Worm (Caenorhabditis elegans) whole organism, L4 larva: ENCODE data around the gene sma-10.
A peak's percentile ranks its signal among the peaks of the same experiment; 100 is the strongest.

Experiments
- F10B5.3 ChIP-seq: sonication (generic microtip); optimal IDR thresholded peaks from 2 replicates; lab custom pipeline; 2016; ENCODE audit warnings: mild to moderate bottlenecking, missing genetic modification characterization, missing compliant biosample characterization
- F26F4.8 ChIP-seq: fragments of 200-800 bp; sonication (Bioruptor generic); conservative IDR thresholded peaks from 2 replicates; pipeline ENCODE4 v1.3.6; 2022; ENCODE audit warnings: missing genetic modification characterization, missing compliant biosample characterization
- R02D3.7 ChIP-seq: fragments of 150-350 bp; sonication (generic microtip); optimal IDR thresholded peaks from 3 replicates; lab custom pipeline; 2014; ENCODE audit warnings: missing biosample characterization, missing genetic modification characterization
- T20F7.1 ChIP-seq: fragments of 200-800 bp; sonication (Bioruptor generic); optimal IDR thresholded peaks from 2 replicates; lab custom pipeline; 2018; ENCODE audit warnings: mild to moderate bottlenecking, missing genetic modification characterization, missing compliant biosample characterization
- Y48G9A.11 ChIP-seq: fragments of 200-800 bp; sonication (Bioruptor generic); IDR thresholded peaks from 2 replicates; pipeline ENCODE4 v1.3.6; 2022; ENCODE audit warnings: missing genetic modification reagents, missing genetic modification characterization, missing compliant biosample characterization
- Y5F2A.4 ChIP-seq: fragments of 200-800 bp; sonication (Bioruptor generic); optimal IDR thresholded peaks from 2 replicates; lab custom pipeline; 2018; ENCODE audit warnings: mild to moderate bottlenecking, missing genetic modification characterization, missing compliant biosample characterization
- Y75B8A.6 ChIP-seq: fragments of 200-800 bp; sonication (Bioruptor generic); IDR thresholded peaks from 2 replicates; pipeline ENCODE4 v1.3.6; 2022; ENCODE audit warnings: missing genetic modification reagents, missing genetic modification characterization, missing compliant biosample characterization
- aha-1 ChIP-seq: fragments of 150-350 bp; peaks from one replicate; lab custom pipeline; 2014; ENCODE audit warnings: missing biosample characterization, missing genetic modification characterization
- aly-2 ChIP-seq: sonication (generic microtip); optimal IDR thresholded peaks from 2 replicates; lab custom pipeline; 2018; ENCODE audit warnings: missing biosample characterization, missing genetic modification characterization
- ceh-20 ChIP-seq: fragments of 200-800 bp; sonication (Bioruptor generic); IDR thresholded peaks from 2 replicates; pipeline ENCODE4 v1.3.6; 2022; ENCODE audit warnings: missing genetic modification reagents, missing genetic modification characterization, missing compliant biosample characterization
- ceh-44 ChIP-seq: fragments of 200-800 bp; sonication (Bioruptor generic); IDR thresholded peaks from 2 replicates; pipeline ENCODE4 v1.3.6; 2022; ENCODE audit warnings: missing genetic modification reagents, missing genetic modification characterization, missing compliant biosample characterization
- cey-2 ChIP-seq: sonication (generic microtip); optimal IDR thresholded peaks from 3 replicates; lab custom pipeline; 2017; ENCODE audit warnings: missing genetic modification characterization, mild to moderate bottlenecking, missing compliant biosample characterization, antibody characterized with exemption, borderline replicate concordance; ENCODE audit not compliant: insufficient read depth
- dmd-6 ChIP-seq: fragments of 200-800 bp; sonication (Bioruptor generic); IDR thresholded peaks from 2 replicates; pipeline ENCODE4 v1.3.6; 2022; ENCODE audit warnings: missing genetic modification reagents, missing genetic modification characterization, missing compliant biosample characterization
- dve-1 ChIP-seq: sonication (generic microtip); optimal IDR thresholded peaks from 2 replicates; lab custom pipeline; 2017; ENCODE audit warnings: antibody characterized with exemption, mild to moderate bottlenecking, missing genetic modification characterization, missing compliant biosample characterization; ENCODE audit not compliant: insufficient read depth
- egl-43 ChIP-seq: fragments of 200-800 bp; sonication (Bioruptor generic); IDR thresholded peaks from 2 replicates; pipeline ENCODE4 v1.3.6; 2022; ENCODE audit warnings: missing genetic modification reagents, missing genetic modification characterization, missing compliant biosample characterization
- hlh-11 ChIP-seq: fragments of 200-800 bp; sonication (Bioruptor generic); optimal IDR thresholded peaks from 2 replicates; lab custom pipeline; 2018; ENCODE audit warnings: mild to moderate bottlenecking, missing genetic modification characterization, missing compliant biosample characterization
- hmg-1.1 ChIP-seq: fragments of 200-800 bp; sonication (Bioruptor generic); IDR thresholded peaks from 2 replicates; pipeline ENCODE4 v1.3.6; 2022; ENCODE audit warnings: missing genetic modification reagents, missing genetic modification characterization, missing compliant biosample characterization
- lim-7 ChIP-seq: fragments of 200-800 bp; sonication (Bioruptor generic); IDR thresholded peaks from 2 replicates; pipeline ENCODE4 v1.3.6; 2022; ENCODE audit warnings: missing genetic modification characterization, missing compliant biosample characterization
- lin-1 ChIP-seq: fragments of 200-800 bp; sonication (Bioruptor generic); IDR thresholded peaks from 2 replicates; pipeline ENCODE4 v1.3.6; 2022; ENCODE audit warnings: missing genetic modification reagents, missing genetic modification characterization, missing compliant biosample characterization
- lin-13 ChIP-seq: fragments of 150-350 bp; optimal IDR thresholded peaks from 2 replicates; lab custom pipeline; 2014; ENCODE audit warnings: missing biosample characterization, missing genetic modification reagents, missing genetic modification characterization
- lin-15B ChIP-seq: fragments of 150-350 bp; sonication (generic microtip); optimal IDR thresholded peaks from 3 replicates; lab custom pipeline; 2014; ENCODE audit warnings: missing biosample characterization, missing genetic modification characterization
- lin-29 ChIP-seq: fragments of 200-800 bp; sonication (Bioruptor generic); IDR thresholded peaks from 2 replicates; pipeline ENCODE4 v1.3.6; 2022; ENCODE audit warnings: missing genetic modification reagents, missing genetic modification characterization, missing compliant biosample characterization
- lin-38 ChIP-seq: fragments of 200-800 bp; sonication (Bioruptor generic); IDR thresholded peaks from 2 replicates; pipeline ENCODE4 v1.3.6; 2022; ENCODE audit warnings: missing genetic modification reagents, missing genetic modification characterization, missing compliant biosample characterization
- mdl-1 ChIP-seq, 2 experiments: fragments of 150-350 bp in 1 of 2; sonication (generic microtip) in 1 of 2; optimal IDR thresholded peaks; 2 replicates each; lab custom pipeline; 2014 to 2017; ENCODE audit warnings: missing biosample characterization in 2 of 2, missing genetic modification characterization in 2 of 2
- mes-2 ChIP-seq: sonication (generic microtip); optimal IDR thresholded peaks from 2 replicates; lab custom pipeline; 2016; ENCODE audit warnings: missing genotype, mild to moderate bottlenecking, missing genetic modification characterization, missing compliant biosample characterization; ENCODE audit not compliant: poor library complexity, severe bottlenecking
- mxl-2 ChIP-seq: fragments of 200-800 bp; sonication (Bioruptor generic); conservative IDR thresholded peaks from 2 replicates; pipeline ENCODE4 v1.3.6; 2022; ENCODE audit warnings: missing genetic modification reagents, missing genetic modification characterization, missing compliant biosample characterization
- mxl-3 ChIP-seq: fragments of 200-800 bp; sonication (Bioruptor generic); optimal IDR thresholded peaks from 2 replicates; lab custom pipeline; 2018; ENCODE audit warnings: mild to moderate bottlenecking, missing genetic modification characterization, missing compliant biosample characterization
- nhr-10 ChIP-seq: fragments of 150-350 bp; optimal IDR thresholded peaks from 2 replicates; lab custom pipeline; 2014; ENCODE audit warnings: missing biosample characterization, missing genetic modification characterization
- nhr-102 ChIP-seq: sonication (generic microtip); optimal IDR thresholded peaks from 2 replicates; lab custom pipeline; 2016; ENCODE audit warnings: mild to moderate bottlenecking, missing genetic modification characterization, moderate library complexity, missing compliant biosample characterization
- nhr-11 ChIP-seq: fragments of 150-350 bp; optimal IDR thresholded peaks from 2 replicates; lab custom pipeline; 2014; ENCODE audit warnings: missing biosample characterization, missing genetic modification characterization
- nhr-237 ChIP-seq: sonication (generic microtip); optimal IDR thresholded peaks from 2 replicates; lab custom pipeline; 2017; ENCODE audit warnings: missing biosample characterization, missing genetic modification characterization
- nhr-28 ChIP-seq: fragments of 150-350 bp; optimal IDR thresholded peaks from 2 replicates; lab custom pipeline; 2014; ENCODE audit warnings: missing biosample characterization, missing genetic modification characterization
- nhr-41 ChIP-seq: fragments of 200-800 bp; sonication (Bioruptor generic); IDR thresholded peaks from 2 replicates; pipeline ENCODE4 v1.3.6; 2022; ENCODE audit warnings: missing genetic modification reagents, missing genetic modification characterization, missing compliant biosample characterization
- pqm-1 ChIP-seq: sonication (generic microtip); optimal IDR thresholded peaks from 2 replicates; lab custom pipeline; 2017; ENCODE audit warnings: missing biosample characterization, missing genetic modification characterization
- saeg-2 ChIP-seq: fragments of 200-800 bp; sonication (Bioruptor generic); IDR thresholded peaks from 2 replicates; pipeline ENCODE4 v1.3.6; 2022; ENCODE audit warnings: missing genetic modification reagents, missing genetic modification characterization, missing compliant biosample characterization
- set-16 ChIP-seq: fragments of 200-800 bp; sonication (Bioruptor generic); IDR thresholded peaks from 2 replicates; pipeline ENCODE4 v1.3.6; 2022; ENCODE audit warnings: missing genetic modification reagents, missing genetic modification characterization, missing compliant biosample characterization
- unc-62 ChIP-seq, 3 experiments: fragments of 150-350 bp in 1 of 3; sonication (generic microtip); optimal IDR thresholded peaks in 2 of 3; peaks in 1 of 3; 1 replicate in 1 of 3; 2 replicates in 2 of 3; lab custom pipeline; 2014 to 2017; ENCODE audit warnings: missing biosample characterization in 3 of 3, missing genetic modification characterization in 3 of 3, missing genetic modification reagents in 3 of 3, missing genotype in 1 of 3
- vab-7 ChIP-seq: fragments of 200-800 bp; sonication (Bioruptor generic); IDR thresholded peaks from 2 replicates; pipeline ENCODE4 v1.3.6; 2022; ENCODE audit warnings: missing genetic modification reagents, missing genetic modification characterization, missing compliant biosample characterization
- zag-1 ChIP-seq: fragments of 150-350 bp; optimal IDR thresholded peaks from 2 replicates; lab custom pipeline; 2014; ENCODE audit warnings: missing biosample characterization, missing genetic modification characterization
- zfp-3 ChIP-seq: fragments of 200-800 bp; sonication (Bioruptor generic); conservative IDR thresholded peaks from 2 replicates; pipeline ENCODE4 v1.3.6; 2022; ENCODE audit warnings: missing genetic modification reagents, missing genetic modification characterization, missing compliant biosample characterization
- zip-11 ChIP-seq: fragments of 200-800 bp; sonication (Bioruptor generic); IDR thresholded peaks from 2 replicates; pipeline ENCODE4 v1.3.6; 2022; ENCODE audit warnings: missing genetic modification characterization, missing compliant biosample characterization
- zip-2 ChIP-seq: fragments of 150-350 bp; optimal IDR thresholded peaks from 2 replicates; lab custom pipeline; 2014; ENCODE audit warnings: missing biosample characterization, missing genetic modification characterization

The sma-10 gene

DNA sequence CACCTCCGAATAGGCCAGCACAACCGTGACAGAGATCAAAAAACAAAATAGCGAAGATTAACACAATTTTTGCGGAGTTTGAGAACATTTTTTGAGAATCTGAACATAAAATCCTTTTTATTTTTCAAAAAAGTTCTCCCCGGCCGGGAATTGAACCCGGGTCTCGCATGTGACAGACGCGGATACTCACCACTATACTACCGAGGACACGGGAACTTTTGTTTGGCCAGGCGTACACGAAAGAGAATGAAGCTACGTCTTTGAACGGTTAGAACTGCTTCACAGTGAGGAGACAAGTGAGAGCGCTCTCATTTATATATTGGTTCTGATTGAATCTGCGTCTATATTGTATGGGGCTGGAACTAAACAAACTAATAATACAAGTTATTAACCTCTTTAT is 48.3 kb downstream of the sma-10 start, which contains the start of gene grl-26 (continued):
- TF ChIP-seq aha-1 (tag; lab: Kevin White, UChicago) (peak; percentile 92), nhr-102 (tag; lab: Kevin White, UChicago) (peak; percentile 59), lim-7 (GFP tag; lab: Robert Waterston, UW) (peak; percentile 91), ceh-20 (peak; percentile 55), Y75B8A.6 (GFP tag; lab: Robert Waterston, UW) (peak; percentile 86; the same call in 1 of the 2 replicates), pqm-1 (tag; lab: Kevin White, UChicago) (no peak), lin-29 (GFP tag; lab: Robert Waterston, UW) (no peak), ceh-44 (GFP tag; lab: Robert Waterston, UW) (peak; percentile 91), mxl-3 (GFP tag; lab: Kevin White, UChicago) (peak; percentile 59)
- TF ChIP-seq, all 104 proteins: peak for 59

DNA sequence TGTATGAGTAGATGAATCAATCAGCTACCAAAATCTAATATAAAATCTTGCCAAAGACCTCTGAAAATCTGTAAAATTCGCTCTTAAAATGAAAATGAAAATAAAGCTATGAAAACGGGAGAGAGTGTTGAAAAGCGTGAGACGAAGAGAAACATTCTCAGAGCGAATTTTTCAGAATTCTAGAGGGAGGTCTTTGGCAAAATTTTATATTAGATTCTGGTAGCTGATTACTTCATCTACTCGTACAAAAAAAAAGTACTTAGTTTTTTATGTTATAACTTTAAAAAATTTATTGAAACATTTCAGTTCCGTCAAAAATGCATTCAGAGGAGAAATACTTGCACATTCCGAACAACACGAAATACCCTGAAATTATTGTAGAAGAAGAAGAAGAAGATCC is 50.5 kb downstream of the sma-10 start, which contains the start of gene drl-1:
Gene drl-1 (plus strand): TSS at position 301 of the 400 bp plus-strand sequence.
- no peak for TF ChIP-seq F26F4.8 (GFP tag; lab: Robert Waterston, UW)
- no peak for TF ChIP-seq zip-2 (tag; lab: Kevin White, UChicago)
- no peak for TF ChIP-seq nhr-11 (tag; lab: Kevin White, UChicago)
- no peak for TF ChIP-seq egl-43 (GFP tag; lab: Robert Waterston, UW)
- TF ChIP-seq dmd-6 (GFP tag; lab: Robert Waterston, UW): no peak
- no peak for TF ChIP-seq aly-2 (tag; lab: Kevin White, UChicago)
- TF ChIP-seq nhr-28 (tag; lab: Kevin White, UChicago): no peak
- no peak for TF ChIP-seq unc-62 (GFP tag; optimal IDR thresholded peaks at IDR 0.05 in 1 of 2; lab: Kevin White, UChicago)
- TF ChIP-seq unc-62 (tag; optimal IDR thresholded peaks at IDR 0.05; lab: Kevin White, UChicago): no peak

DNA sequence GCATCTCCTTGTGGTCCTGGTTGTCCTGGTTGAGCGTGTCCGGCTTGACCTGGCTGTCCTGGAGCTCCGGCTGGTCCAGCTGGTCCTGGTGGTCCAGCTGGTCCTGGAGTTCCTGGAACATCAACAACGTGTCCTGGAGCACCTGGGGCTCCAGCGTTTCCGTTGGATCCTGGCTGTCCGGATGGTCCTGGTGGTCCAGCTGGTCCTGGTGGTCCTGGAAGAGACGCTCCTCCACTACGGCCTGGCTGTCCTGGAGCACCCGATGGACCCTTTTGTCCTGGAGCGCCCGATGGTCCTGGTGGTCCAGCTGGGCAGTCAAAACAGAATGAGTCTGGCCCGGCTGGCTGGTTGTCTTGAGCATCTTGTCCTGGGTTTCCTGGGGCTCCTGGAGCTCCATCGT is 51.4 kb downstream of the sma-10 start:
- TF ChIP-seq aha-1 (tag; lab: Kevin White, UChicago): no peak
- 0 out of 2 replicates have a peak, but pooled peaks have one; percentile 38 for TF ChIP-seq egl-43 (GFP tag; lab: Robert Waterston, UW)
- TF ChIP-seq cey-2: no peak
- TF ChIP-seq hlh-11: no peak
- no peak for TF ChIP-seq lin-15B (tag; lab: Kevin White, UChicago)
- no peak for TF ChIP-seq lin-13 (GFP tag; lab: Kevin White, UChicago)
- TF ChIP-seq mes-2 (tag; lab: Kevin White, UChicago): no peak
- no peak for TF ChIP-seq vab-7 (GFP tag; lab: Robert Waterston, UW)
- TF ChIP-seq set-16 (GFP tag; lab: Robert Waterston, UW): peak; percentile 97
- 0 out of 2 replicates have a peak, but pooled peaks have one; percentile 32 for TF ChIP-seq Y48G9A.11 (GFP tag; lab: Robert Waterston, UW)
- TF ChIP-seq lin-1: no peak
- no peak for TF ChIP-seq dve-1
- no peak for TF ChIP-seq mxl-2
- TF ChIP-seq Y5F2A.4 (GFP tag; lab: Kevin White, UChicago): peak; percentile 26
- no peak for TF ChIP-seq F10B5.3 (tag; lab: Kevin White, UChicago)
- TF ChIP-seq nhr-237 (tag; lab: Kevin White, UChicago): no peak
- TF ChIP-seq, all 104 proteins: peak for 4

DNA sequence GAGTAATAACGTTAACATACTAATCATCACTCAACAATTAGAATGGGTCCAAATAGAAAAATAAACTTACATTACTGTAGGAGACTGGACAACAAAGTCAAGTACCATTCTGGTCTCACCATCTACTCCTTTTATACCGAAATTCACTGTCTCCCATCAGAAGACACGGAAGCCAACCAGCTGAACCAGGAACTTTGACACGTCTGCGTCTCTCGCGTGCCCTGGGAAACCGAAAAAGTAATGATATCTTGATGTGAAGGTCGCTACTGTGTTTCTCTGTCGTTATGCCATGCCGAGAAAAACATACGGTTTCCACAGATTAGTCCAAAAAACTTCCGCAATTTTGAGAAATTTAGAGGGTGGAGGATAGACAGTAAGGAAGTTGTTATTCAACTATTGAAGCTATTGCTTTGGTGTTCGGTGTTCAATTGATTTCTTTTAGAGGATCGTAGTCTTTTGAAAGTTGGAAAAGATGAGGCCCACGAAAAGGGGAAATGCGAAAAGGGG is 52.4 kb downstream of the sma-10 start, which contains the start of gene col-101:
Gene col-101 (minus strand): TSS at position 457 of the 507 bp plus-strand sequence.
- TF ChIP-seq nhr-102 (tag; lab: Kevin White, UChicago) (no peak), hmg-1.1 (GFP tag; lab: Robert Waterston, UW) (no peak), zip-11 (GFP tag; lab: Robert Waterston, UW) (no peak), mdl-1 (tag; optimal IDR thresholded peaks at IDR 0.05; lab: Kevin White, UChicago) (no peak), lin-38 (no peak), saeg-2 (no peak), T20F7.1 (GFP tag; lab: Kevin White, UChicago) (no peak), nhr-11 (tag; lab: Kevin White, UChicago) (no peak), zag-1 (no peak), R02D3.7 (tag; lab: Kevin White, UChicago) (no peak), zfp-3 (GFP tag; lab: Robert Waterston, UW) (no peak), nhr-41 (GFP tag; lab: Robert Waterston, UW) (no peak), nhr-10 (tag; lab: Kevin White, UChicago) (no peak)
